Worm (Caenorhabditis elegans): Measurements from ENCODE around the gene che-11.
A peak's percentile ranks its signal among the peaks of the same experiment; 100 is the strongest.
"Not testable (repeated sequence)": the region's sequence is repeated elsewhere in the genome, so short reads cannot be mapped to it uniquely, and the experiment has no call there.

The che-11 gene

DNA sequence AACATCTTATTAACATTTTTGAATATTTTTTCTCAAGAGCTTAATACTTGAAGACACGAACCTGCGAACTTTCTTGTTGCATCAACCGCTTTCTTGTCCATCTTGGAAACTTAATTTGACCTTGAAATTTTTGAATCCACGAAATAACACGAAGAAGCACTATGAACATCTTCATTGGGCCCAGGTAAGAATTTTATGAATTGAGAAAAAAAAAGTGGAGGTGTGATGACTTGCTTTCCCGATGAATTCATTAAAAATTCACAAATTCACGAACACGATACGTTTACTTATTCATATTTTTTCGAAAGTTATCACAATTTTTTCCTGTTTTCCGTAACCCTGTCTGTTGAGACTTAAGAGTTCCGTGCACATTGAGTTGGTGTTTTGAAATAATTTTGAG is 19.8 kb downstream of the che-11 start, which contains the start of gene C27A7.6:
C27A7.6 (minus strand) TSS at position 101 of the 400 bp plus-strand sequence.
- not testable (repeated sequence) for TF ChIP-seq dao-5, W03F9.2, him-1 (tag; optimal IDR thresholded peaks at IDR 0.05)

DNA sequence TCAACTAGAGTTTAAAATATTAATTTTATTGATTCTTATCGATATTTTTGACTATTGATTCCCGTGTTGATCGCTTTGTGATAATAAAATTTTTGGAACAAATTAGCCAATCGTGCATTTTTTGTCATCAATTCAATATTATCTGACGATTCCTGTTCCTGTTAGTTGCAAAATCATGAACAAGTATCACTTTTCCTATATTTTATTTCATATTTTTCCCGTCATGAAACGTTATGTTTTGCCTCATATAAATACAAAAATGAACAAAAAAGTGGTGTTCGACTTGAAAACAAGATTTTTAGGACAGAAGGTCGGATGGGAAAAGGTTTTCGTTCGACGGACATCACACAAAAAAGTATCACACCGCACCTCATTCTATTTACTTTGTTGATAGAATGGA is 29.2 kb downstream of the che-11 start, which contains the start of gene C13C4.6:
C13C4.6 (plus strand) TSS at position 301 of the 400 bp plus-strand sequence.
- TF ChIP-seq dao-5 (tag; optimal IDR thresholded peaks at IDR 0.05) (no peak), him-1 (tag; optimal IDR thresholded peaks at IDR 0.05) (no peak), W03F9.2 (tag; optimal IDR thresholded peaks at IDR 0.05) (no peak)

DNA sequence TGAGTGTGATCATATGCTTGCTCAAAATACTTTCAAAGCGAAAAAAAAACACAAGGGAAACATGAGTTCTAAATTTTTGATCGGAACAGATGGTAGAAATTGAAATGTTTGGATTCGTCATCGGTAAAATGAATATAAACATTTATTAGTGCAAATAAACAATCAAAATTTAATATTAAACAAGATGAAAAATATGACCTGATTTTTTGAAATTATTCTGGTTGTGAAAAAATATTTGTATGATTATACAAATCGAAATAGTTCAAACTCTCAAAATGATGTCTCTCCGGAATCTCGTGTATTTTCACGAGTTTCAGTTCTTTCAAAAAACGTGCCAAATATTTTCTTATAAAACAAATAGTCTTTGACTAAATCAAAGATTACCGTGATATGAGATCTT is 30.1 kb downstream of the che-11 start, which contains the start of gene C13C4.7:
C13C4.7 (minus strand) TSS at position 101 of the 400 bp plus-strand sequence.
- no peak for TF ChIP-seq him-1 (tag; optimal IDR thresholded peaks at IDR 0.05)
- TF ChIP-seq dao-5 (tag; optimal IDR thresholded peaks at IDR 0.05) = no peak
- TF ChIP-seq W03F9.2 (tag; optimal IDR thresholded peaks at IDR 0.05) = no peak

DNA sequence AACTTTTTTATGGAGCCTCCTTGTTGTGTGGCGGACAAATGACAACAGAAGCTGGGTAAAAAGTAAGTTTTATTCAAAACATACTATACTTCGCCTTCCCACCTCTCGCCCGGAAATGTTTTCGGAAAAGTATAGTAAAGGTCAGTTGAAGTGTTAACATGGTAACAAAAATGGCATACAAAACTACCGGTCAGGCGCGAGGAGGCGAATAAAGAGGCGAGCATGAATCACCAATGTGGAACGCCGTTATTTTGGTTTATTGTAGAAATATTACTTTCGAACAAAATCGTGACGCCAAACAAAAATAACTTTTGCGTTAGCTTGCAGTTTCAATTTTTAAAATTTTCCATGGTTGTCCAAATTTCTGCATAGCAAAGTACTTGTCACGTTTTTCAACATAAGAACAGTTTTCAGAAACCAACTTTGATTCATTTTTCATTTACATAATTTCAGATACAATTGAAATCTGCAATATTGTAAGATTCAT is 32.9 kb downstream of the che-11 start, which contains the start of gene C13C4.8:
C13C4.8 (plus strand) TSS at position 437 of the 487 bp plus-strand sequence.
- TF ChIP-seq dao-5 (tag; optimal IDR thresholded peaks at IDR 0.05) (no peak), him-1 (tag; optimal IDR thresholded peaks at IDR 0.05) (no peak), W03F9.2 (tag; optimal IDR thresholded peaks at IDR 0.05) (no peak)

DNA sequence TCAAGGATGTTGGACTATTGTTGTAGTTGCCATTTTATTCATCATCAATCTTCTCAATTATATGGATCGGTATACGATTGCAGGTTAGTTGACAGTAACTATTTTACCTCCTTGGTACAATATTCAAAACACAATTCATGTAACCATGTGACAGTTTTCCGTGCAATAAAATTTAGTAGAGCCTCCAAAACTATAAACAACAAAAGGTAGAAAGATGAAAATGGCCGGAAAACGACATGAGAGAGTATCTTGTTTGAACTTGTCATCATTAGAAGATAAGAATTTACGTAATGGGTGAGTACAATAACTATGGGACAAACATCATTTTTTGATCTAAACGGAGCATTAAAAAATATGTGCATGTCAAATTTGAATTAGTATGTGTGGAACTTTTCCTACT is 35.4 kb downstream of the che-11 start:
- TF ChIP-seq W03F9.2 (tag; optimal IDR thresholded peaks at IDR 0.05) (no peak), him-1 (tag; optimal IDR thresholded peaks at IDR 0.05) (no peak), dao-5 (tag; optimal IDR thresholded peaks at IDR 0.05) (no peak)

DNA sequence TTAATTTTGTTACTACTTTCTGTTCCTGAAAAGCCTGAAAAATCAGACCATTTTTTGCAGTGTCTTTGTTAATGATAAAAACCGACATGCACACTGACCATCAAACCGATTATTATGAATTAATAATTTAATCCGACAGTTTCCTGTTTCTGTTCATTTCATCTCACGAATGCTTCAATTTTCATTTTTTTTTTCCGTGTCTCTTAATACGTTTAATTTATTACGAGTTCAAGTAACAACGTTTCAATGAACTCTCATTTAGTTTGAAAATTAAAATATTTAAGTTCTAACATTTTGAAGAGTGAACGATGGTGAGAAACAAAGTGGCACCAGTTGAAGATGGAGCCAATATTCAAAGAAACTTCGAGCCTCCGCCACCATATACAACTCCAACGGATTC is 35.8 kb downstream of the che-11 start, which contains the start of gene spin-1:
spin-1 (plus strand) TSS at position 301 of the 400 bp plus-strand sequence.
- TF ChIP-seq him-1 (tag; optimal IDR thresholded peaks at IDR 0.05) = no peak

DNA sequence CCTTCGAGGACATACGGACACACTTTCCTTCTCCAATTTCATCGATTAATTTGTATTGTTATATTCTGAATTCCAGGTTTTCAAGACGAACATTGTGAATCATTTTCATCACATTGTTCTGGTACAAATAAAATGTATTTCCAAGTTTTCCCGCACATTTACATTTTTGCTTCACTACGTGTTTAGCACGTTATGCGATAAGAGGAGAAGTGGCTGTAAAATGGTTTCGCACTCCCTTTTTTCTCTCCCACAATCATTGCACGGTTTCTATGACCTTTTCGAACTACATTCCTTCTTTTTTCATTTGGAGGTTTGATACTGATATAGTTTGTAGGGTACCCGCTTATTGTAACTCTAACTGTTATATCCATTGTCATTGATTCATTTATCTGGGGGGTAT is 36.8 kb downstream of the che-11 start:
- no peak for TF ChIP-seq dao-5 (tag; optimal IDR thresholded peaks at IDR 0.05)
- no peak for TF ChIP-seq him-1 (tag; optimal IDR thresholded peaks at IDR 0.05)
- no peak for TF ChIP-seq W03F9.2 (tag; optimal IDR thresholded peaks at IDR 0.05)

DNA sequence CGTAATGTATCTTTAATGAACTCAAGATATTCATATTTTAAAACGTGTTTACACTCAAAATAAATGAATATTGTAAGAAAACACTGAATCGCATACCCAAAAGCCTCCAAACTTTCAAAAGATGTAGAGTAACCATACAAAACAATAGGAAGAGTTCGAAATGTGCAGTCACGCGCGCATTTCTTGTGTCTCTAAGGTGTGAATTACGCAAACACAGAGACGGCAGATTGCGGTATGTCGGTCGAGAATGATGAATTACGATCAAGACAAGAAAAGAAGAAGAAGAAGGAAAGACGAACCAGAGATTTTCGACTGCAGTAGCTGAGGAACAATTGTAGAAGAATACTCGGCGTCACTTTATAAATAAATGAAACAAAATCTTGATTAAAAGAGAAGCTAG is 39.1 kb downstream of the che-11 start, which contains the start of gene lhpp-1:
lhpp-1 (minus strand) TSS at position 354 of the 400 bp plus-strand sequence.
- TF ChIP-seq him-1 (tag; optimal IDR thresholded peaks at IDR 0.05) (no peak), W03F9.2 (tag; optimal IDR thresholded peaks at IDR 0.05) (no peak), dao-5 (tag; optimal IDR thresholded peaks at IDR 0.05) (no peak)

DNA sequence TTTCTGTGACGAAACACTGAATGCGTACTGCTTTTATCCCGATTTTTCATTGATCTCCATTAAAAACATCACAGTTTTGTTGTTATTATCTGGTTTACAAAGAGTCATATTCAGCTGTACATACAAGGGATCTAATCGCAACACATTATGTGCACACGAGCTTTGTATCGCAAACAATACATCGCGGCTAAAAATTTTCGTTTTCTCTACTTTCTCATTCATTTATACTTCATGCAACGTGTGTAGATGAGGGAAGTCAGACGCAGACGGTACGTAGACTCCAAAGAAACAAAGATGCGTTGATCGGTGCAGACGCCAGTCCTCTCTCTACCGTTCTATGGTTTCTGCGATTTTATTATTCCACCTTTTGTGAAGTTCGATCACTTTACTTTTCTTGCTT is 43.7 kb downstream of the che-11 start, which contains the start of gene nhr-136:
nhr-136 (plus strand) TSS at position 301 of the 400 bp plus-strand sequence.
- no peak for TF ChIP-seq W03F9.2 (tag; optimal IDR thresholded peaks at IDR 0.05)
- no peak for TF ChIP-seq dao-5 (tag; optimal IDR thresholded peaks at IDR 0.05)

DNA sequence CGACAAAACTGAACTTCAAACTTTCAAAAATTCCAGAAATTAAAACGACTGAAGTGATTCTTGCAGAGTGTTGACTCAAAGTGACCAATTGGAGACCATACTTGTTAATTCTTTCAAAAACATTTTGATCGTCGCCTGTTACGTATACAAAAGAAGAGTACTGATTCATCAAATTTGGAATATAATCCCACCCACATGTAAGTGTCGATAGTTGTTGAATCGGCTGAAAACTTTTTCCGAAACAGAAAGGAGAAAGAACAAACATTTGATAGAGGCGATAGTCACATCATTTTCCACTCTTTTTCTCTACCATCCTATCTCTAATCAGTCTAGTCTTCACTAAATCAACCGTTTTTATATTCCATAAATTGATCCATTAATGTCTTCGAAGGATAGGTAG is 46.6 kb downstream of the che-11 start, which contains the start of gene nhr-153:
nhr-153 (plus strand) TSS at position 301 of the 400 bp plus-strand sequence.
- TF ChIP-seq W03F9.2 (tag; optimal IDR thresholded peaks at IDR 0.05) (no peak), dao-5 (tag; optimal IDR thresholded peaks at IDR 0.05) (no peak), him-1 (tag; optimal IDR thresholded peaks at IDR 0.05) (no peak)

DNA sequence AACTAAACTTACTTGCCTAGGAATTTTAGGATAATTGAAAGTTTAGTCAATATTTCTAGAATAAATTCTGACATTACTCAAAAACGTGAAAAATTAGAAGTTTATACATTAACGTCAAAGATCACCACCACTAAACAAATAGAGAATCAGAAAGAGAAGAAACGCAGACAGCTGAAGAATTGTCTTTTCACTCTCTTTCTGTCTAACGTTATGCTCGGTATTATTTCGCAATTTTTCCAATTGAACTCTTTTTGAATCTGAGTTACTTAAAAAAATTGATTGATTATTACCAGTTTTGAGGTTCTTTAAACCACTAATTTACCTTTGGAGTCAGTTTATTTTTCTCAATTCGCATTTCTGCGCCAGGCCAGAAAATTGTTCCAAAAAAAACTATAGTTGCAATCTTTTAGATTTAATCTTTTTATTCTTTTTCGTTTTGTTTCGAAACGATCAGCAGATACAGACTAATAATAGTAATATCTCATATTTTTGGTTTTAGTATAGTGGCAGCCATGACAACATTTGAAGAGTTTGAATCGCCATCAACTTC is 49.6 kb downstream of the che-11 start, which contains the start of gene nhr-154:
nhr-154 (plus strand) TSS at position 500 of the 550 bp plus-strand sequence.
- TF ChIP-seq dao-5 (tag; optimal IDR thresholded peaks at IDR 0.05) (no peak), W03F9.2 (tag; optimal IDR thresholded peaks at IDR 0.05) (peak; percentile 17)

DNA sequence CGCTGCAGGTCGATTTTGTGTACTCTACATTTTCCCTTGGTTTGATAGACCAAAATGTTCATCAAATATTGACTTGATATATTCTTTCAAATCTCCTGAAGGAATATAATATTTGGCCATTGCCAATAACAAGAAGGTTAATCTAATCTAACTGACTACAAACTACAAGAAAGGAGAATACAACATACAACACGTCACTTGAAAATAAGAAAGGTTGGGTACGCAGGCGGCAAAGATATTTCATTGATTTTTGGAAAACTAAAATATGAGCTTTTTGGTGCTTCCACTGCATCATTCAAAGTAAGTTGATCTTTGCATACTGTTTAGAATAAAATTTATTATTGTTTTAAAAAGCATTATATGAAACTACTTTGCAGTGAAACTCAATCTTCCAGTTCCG is 52.4 kb downstream of the che-11 start, which contains the start of gene nhr-209:
nhr-209 (plus strand) TSS at position 27 of the 400 bp plus-strand sequence.
- TF ChIP-seq dao-5 (tag; optimal IDR thresholded peaks at IDR 0.05) = no peak

DNA sequence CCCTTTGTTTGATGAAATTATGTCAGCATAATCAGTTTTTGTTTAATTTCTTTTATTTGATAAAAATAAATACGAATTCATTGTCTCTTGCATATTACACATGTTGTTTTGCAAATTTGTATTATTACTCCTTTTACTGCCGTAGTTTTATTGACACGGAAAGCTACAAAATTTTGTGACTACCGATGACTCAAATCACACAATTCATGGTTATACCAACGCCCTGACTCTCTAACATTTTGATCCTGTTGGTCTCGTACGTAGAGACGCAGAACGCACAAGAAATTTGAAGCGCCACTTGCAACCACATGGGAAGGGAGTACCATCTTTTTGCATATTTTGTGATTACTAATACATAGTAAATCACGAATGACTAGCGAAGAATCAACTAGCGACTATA is 54.6 kb downstream of the che-11 start, which contains the start of gene nhr-207:
nhr-207 (plus strand) TSS at position 282 of the 400 bp plus-strand sequence.
- TF ChIP-seq dao-5 (tag; optimal IDR thresholded peaks at IDR 0.05) = no peak
- TF ChIP-seq him-1 (tag; optimal IDR thresholded peaks at IDR 0.05) = no peak
- TF ChIP-seq W03F9.2 (tag; optimal IDR thresholded peaks at IDR 0.05) = no peak

Data from whole organism, L4/young adult.